Worm (Caenorhabditis elegans) whole organism, L2 larva: Measurements from ENCODE around the gene F35D2.3.

Source experiments
- blmp-1 ChIP-seq: sonication (generic microtip); optimal IDR thresholded peaks from 2 replicates; lab custom pipeline; 2017; ENCODE audit warnings: missing genetic modification characterization, mild to moderate bottlenecking, missing compliant biosample characterization, antibody characterized with exemption, moderate library complexity; ENCODE audit not compliant: insufficient read depth
- lin-11 ChIP-seq: fragments of 150-350 bp; sonication (generic microtip); optimal IDR thresholded peaks from 2 replicates; lab custom pipeline; 2014; ENCODE audit warnings: missing biosample characterization, missing genetic modification characterization, inconsistent platforms, mixed read lengths
- lin-39 ChIP-seq: fragments of 150-350 bp; optimal IDR thresholded peaks from 2 replicates; lab custom pipeline; 2014; ENCODE audit warnings: missing biosample characterization, missing genetic modification reagents, missing genetic modification characterization

ce11 chrII:7534369-7534768, 36.0 kb upstream of the F35D2.3 start, which contains the start of gene wrt-10:
- no peak for TF ChIP-seq lin-11
- TF ChIP-seq lin-39 (tag; lab: Kevin White, UChicago), result no peak
- no peak for TF ChIP-seq blmp-1 (tag; lab: Kevin White, UChicago)
